Worm (Caenorhabditis elegans): ENCODE data around the gene F59B2.9.

- TF ChIP-seq unc-62 (GFP tag; optimal IDR thresholded peaks at IDR 0.05) = peak; percentile 58
- no peak for TF ChIP-seq mep-1 (tag; optimal IDR thresholded peaks at IDR 0.05)
- TF ChIP-seq ces-1 (GFP tag; optimal IDR thresholded peaks at IDR 0.05) = peak; percentile 23
- TF ChIP-seq elt-3 (tag; optimal IDR thresholded peaks at IDR 0.05) = no peak
- TF ChIP-seq nhr-76 (tag; optimal IDR thresholded peaks at IDR 0.05) = no peak
- TF ChIP-seq lin-13 (tag; optimal IDR thresholded peaks at IDR 0.05) = no peak
- TF ChIP-seq nhr-12 (tag; optimal IDR thresholded peaks at IDR 0.05) = no peak
- no peak for TF ChIP-seq nhr-237 (tag; optimal IDR thresholded peaks at IDR 0.05)
- TF ChIP-seq bed-3 (GFP tag; optimal IDR thresholded peaks at IDR 0.05) = no peak
- no peak for TF ChIP-seq pha-4 (tag; optimal IDR thresholded peaks at IDR 0.05)
- TF ChIP-seq snpc-4 (tag; optimal IDR thresholded peaks at IDR 0.05) = no peak
- TF ChIP-seq zip-8 (tag; optimal IDR thresholded peaks at IDR 0.05) = no peak
- no peak for TF ChIP-seq ztf-11 (tag; optimal IDR thresholded peaks at IDR 0.05)
These were observed 38.9 kb upstream of the F59B2.9 start for ce11 chrIII:9051119-9051597.
